Worm (Caenorhabditis elegans): ENCODE data around the gene dml-1.

DNA sequence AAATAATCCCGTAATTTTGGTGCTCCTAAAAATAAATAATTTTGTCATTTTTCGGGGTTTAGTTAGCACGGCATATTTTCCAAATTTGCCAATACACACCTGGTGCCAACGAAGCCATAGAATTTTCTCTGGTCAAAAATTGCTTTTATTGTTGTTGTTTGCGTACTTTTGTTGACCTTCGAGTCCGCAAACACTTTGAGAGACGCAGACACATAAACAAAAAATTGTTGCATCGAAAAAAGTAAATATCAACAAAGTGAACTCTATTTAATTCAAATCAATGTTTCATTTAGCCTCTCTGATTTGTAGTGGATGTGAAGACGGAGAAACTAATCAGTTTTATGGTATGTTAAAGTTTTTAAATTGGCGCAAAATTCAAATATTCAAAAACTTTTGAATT, 40.5 kb upstream of the dml-1 start, which contains the start of gene Y54G2A.40:
- TF ChIP-seq elt-1 (tag; optimal IDR thresholded peaks at IDR 0.05) (no peak), unc-62 (GFP tag; optimal IDR thresholded peaks at IDR 0.05) (no peak), nhr-237 (tag; optimal IDR thresholded peaks at IDR 0.05) (no peak), sem-4 (tag; optimal IDR thresholded peaks at IDR 0.05) (no peak), zag-1 (tag; optimal IDR thresholded peaks at IDR 0.05) (no peak)

Measured in whole organism, L2 larva.